Worm (Caenorhabditis elegans) whole organism, L4 larva: Measurements from ENCODE around the gene F40F8.1.

ENCODE experiments used
- D1046.2 ChIP-seq: fragments of 200-800 bp; sonication (Bioruptor generic); IDR thresholded peaks from 2 replicates; pipeline ENCODE4 v1.3.6; 2022; ENCODE audit warnings: missing genetic modification characterization, missing compliant biosample characterization
- F10B5.3 ChIP-seq: sonication (generic microtip); optimal IDR thresholded peaks from 2 replicates; lab custom pipeline; 2016; ENCODE audit warnings: mild to moderate bottlenecking, missing genetic modification characterization, missing compliant biosample characterization
- F26F4.8 ChIP-seq: fragments of 200-800 bp; sonication (Bioruptor generic); conservative IDR thresholded peaks from 2 replicates; pipeline ENCODE4 v1.3.6; 2022; ENCODE audit warnings: missing genetic modification characterization, missing compliant biosample characterization
- F44E2.7 ChIP-seq: fragments of 200-800 bp; sonication (Bioruptor generic); IDR thresholded peaks from 2 replicates; pipeline ENCODE4 v2.1.2; 2022; ENCODE audit warnings: missing genetic modification characterization, missing compliant biosample characterization
- F49E8.2 ChIP-seq: sonication (generic microtip); optimal IDR thresholded peaks from 2 replicates; lab custom pipeline; 2016; ENCODE audit warnings: missing compliant biosample characterization, mild to moderate bottlenecking, missing genetic modification characterization, borderline replicate concordance
- R02D3.7 ChIP-seq: fragments of 150-350 bp; sonication (generic microtip); optimal IDR thresholded peaks from 3 replicates; lab custom pipeline; 2014; ENCODE audit warnings: missing biosample characterization, missing genetic modification characterization
- T26A8.4 ChIP-seq: fragments of 200-800 bp; sonication (Bioruptor generic); IDR thresholded peaks from 2 replicates; pipeline ENCODE4 v1.3.6; 2022; ENCODE audit warnings: missing genetic modification characterization, missing compliant biosample characterization
- Y105C5A.15 ChIP-seq: fragments of 200-800 bp; sonication (Bioruptor generic); IDR thresholded peaks from 2 replicates; pipeline ENCODE4 v1.3.6; 2022; ENCODE audit warnings: missing genetic modification characterization, missing compliant biosample characterization
- ZK546.5 ChIP-seq, 2 experiments: sonication (generic microtip); optimal IDR thresholded peaks; 2 replicates each; lab custom pipeline; 2017; ENCODE audit warnings: missing biosample characterization in 2 of 2, missing genetic modification characterization in 2 of 2
- aha-1 ChIP-seq: fragments of 150-350 bp; peaks from one replicate; lab custom pipeline; 2014; ENCODE audit warnings: missing biosample characterization, missing genetic modification characterization
- ama-1 ChIP-seq: fragments of 150-350 bp; optimal IDR thresholded peaks from 2 replicates; lab custom pipeline; 2014; ENCODE audit warnings: inconsistent platforms, mixed read lengths
- arid-1 ChIP-seq: fragments of 200-800 bp; sonication (Bioruptor generic); conservative IDR thresholded peaks from 2 replicates; pipeline ENCODE4 v1.3.6; 2022; ENCODE audit warnings: missing genetic modification reagents, missing genetic modification characterization, missing compliant biosample characterization
- ceh-20 ChIP-seq: fragments of 200-800 bp; sonication (Bioruptor generic); IDR thresholded peaks from 2 replicates; pipeline ENCODE4 v1.3.6; 2022; ENCODE audit warnings: missing genetic modification reagents, missing genetic modification characterization, missing compliant biosample characterization
- ceh-28 ChIP-seq: fragments of 150-350 bp; optimal IDR thresholded peaks from 2 replicates; lab custom pipeline; 2014; ENCODE audit warnings: missing biosample characterization, missing genetic modification reagents, missing genetic modification characterization
- ceh-32 ChIP-seq: sonication (generic microtip); optimal IDR thresholded peaks from 2 replicates; lab custom pipeline; 2016; ENCODE audit warnings: mild to moderate bottlenecking, missing genetic modification characterization, missing compliant biosample characterization; ENCODE audit not compliant: poor library complexity
- ceh-82 ChIP-seq: sonication (generic microtip); optimal IDR thresholded peaks from 2 replicates; lab custom pipeline; 2017; ENCODE audit warnings: missing biosample characterization, missing genetic modification characterization
- dmd-8 ChIP-seq: fragments of 200-800 bp; sonication (Bioruptor generic); IDR thresholded peaks from 2 replicates; pipeline ENCODE4 v1.3.6; 2022; ENCODE audit warnings: missing genetic modification characterization, missing compliant biosample characterization
- dpl-1 ChIP-seq: fragments of 150-350 bp; optimal IDR thresholded peaks from 2 replicates; lab custom pipeline; 2014; ENCODE audit warnings: missing biosample characterization, missing genetic modification reagents, missing genetic modification characterization
- egl-27 ChIP-seq: sonication (generic microtip); optimal IDR thresholded peaks from 3 replicates; lab custom pipeline; 2017; ENCODE audit warnings: missing biosample characterization, missing genetic modification reagents, missing genetic modification characterization
- egl-43 ChIP-seq: fragments of 200-800 bp; sonication (Bioruptor generic); IDR thresholded peaks from 2 replicates; pipeline ENCODE4 v1.3.6; 2022; ENCODE audit warnings: missing genetic modification reagents, missing genetic modification characterization, missing compliant biosample characterization
- fkh-10 ChIP-seq: fragments of 150-350 bp; optimal IDR thresholded peaks from 2 replicates; lab custom pipeline; 2014; ENCODE audit warnings: missing biosample characterization, missing genetic modification reagents, missing genetic modification characterization
- hif-1 ChIP-seq, 2 experiments: sonication (generic microtip); optimal IDR thresholded peaks; 2 replicates each; lab custom pipeline; 2016 to 2017; ENCODE audit warnings: missing compliant biosample characterization in 2 of 2, missing genetic modification characterization in 2 of 2, missing genetic modification reagents in 2 of 2, missing genotype in 2 of 2, mild to moderate bottlenecking in 1 of 2
- hlh-11 ChIP-seq: fragments of 200-800 bp; sonication (Bioruptor generic); optimal IDR thresholded peaks from 2 replicates; lab custom pipeline; 2018; ENCODE audit warnings: mild to moderate bottlenecking, missing genetic modification characterization, missing compliant biosample characterization
- hmg-1.1 ChIP-seq: fragments of 200-800 bp; sonication (Bioruptor generic); IDR thresholded peaks from 2 replicates; pipeline ENCODE4 v1.3.6; 2022; ENCODE audit warnings: missing genetic modification reagents, missing genetic modification characterization, missing compliant biosample characterization
- lin-1 ChIP-seq: fragments of 200-800 bp; sonication (Bioruptor generic); IDR thresholded peaks from 2 replicates; pipeline ENCODE4 v1.3.6; 2022; ENCODE audit warnings: missing genetic modification reagents, missing genetic modification characterization, missing compliant biosample characterization
- lin-13 ChIP-seq: fragments of 150-350 bp; optimal IDR thresholded peaks from 2 replicates; lab custom pipeline; 2014; ENCODE audit warnings: missing biosample characterization, missing genetic modification reagents, missing genetic modification characterization
- lin-38 ChIP-seq: fragments of 200-800 bp; sonication (Bioruptor generic); IDR thresholded peaks from 2 replicates; pipeline ENCODE4 v1.3.6; 2022; ENCODE audit warnings: missing genetic modification reagents, missing genetic modification characterization, missing compliant biosample characterization
- madf-9 ChIP-seq: fragments of 200-800 bp; sonication (Bioruptor generic); conservative IDR thresholded peaks from 2 replicates; pipeline ENCODE4 v1.3.6; 2022; ENCODE audit warnings: missing genetic modification reagents, missing genetic modification characterization, missing compliant biosample characterization
- mdl-1 ChIP-seq, 2 experiments: fragments of 150-350 bp in 1 of 2; sonication (generic microtip) in 1 of 2; optimal IDR thresholded peaks; 2 replicates each; lab custom pipeline; 2014 to 2017; ENCODE audit warnings: missing biosample characterization in 2 of 2, missing genetic modification characterization in 2 of 2
- mxl-3 ChIP-seq: fragments of 200-800 bp; sonication (Bioruptor generic); optimal IDR thresholded peaks from 2 replicates; lab custom pipeline; 2018; ENCODE audit warnings: mild to moderate bottlenecking, missing genetic modification characterization, missing compliant biosample characterization
- nhr-10 ChIP-seq: fragments of 150-350 bp; optimal IDR thresholded peaks from 2 replicates; lab custom pipeline; 2014; ENCODE audit warnings: missing biosample characterization, missing genetic modification characterization
- nhr-237 ChIP-seq: sonication (generic microtip); optimal IDR thresholded peaks from 2 replicates; lab custom pipeline; 2017; ENCODE audit warnings: missing biosample characterization, missing genetic modification characterization
- nhr-25 ChIP-seq: sonication (generic microtip); optimal IDR thresholded peaks from 2 replicates; lab custom pipeline; 2017; ENCODE audit warnings: missing genetic modification characterization, mild to moderate bottlenecking, missing compliant biosample characterization, antibody characterized with exemption, moderate library complexity, borderline replicate concordance; ENCODE audit not compliant: insufficient read depth
- nhr-28 ChIP-seq: fragments of 150-350 bp; optimal IDR thresholded peaks from 2 replicates; lab custom pipeline; 2014; ENCODE audit warnings: missing biosample characterization, missing genetic modification characterization
- nhr-42 ChIP-seq: fragments of 200-800 bp; sonication (Bioruptor generic); IDR thresholded peaks from 2 replicates; pipeline ENCODE4 v1.3.6; 2022; ENCODE audit warnings: missing genetic modification characterization, missing compliant biosample characterization
- nhr-6 ChIP-seq: fragments of 150-350 bp; optimal IDR thresholded peaks from 2 replicates; lab custom pipeline; 2014; ENCODE audit warnings: missing biosample characterization, missing genetic modification characterization
- pha-4 ChIP-seq, 2 experiments: fragments of 150-350 bp in 1 of 2; fragments of 200-800 bp in 1 of 2; sonication (Bioruptor generic) in 1 of 2; IDR thresholded peaks in 1 of 2; optimal IDR thresholded peaks in 1 of 2; 2 replicates each; pipeline versions ENCODE4 v1.3.6 to Lab custom; 2014 to 2022; ENCODE audit warnings: missing genetic modification characterization in 2 of 2, missing genetic modification reagents in 2 of 2, missing biosample characterization in 1 of 2, missing compliant biosample characterization in 1 of 2
- php-3 ChIP-seq: fragments of 200-800 bp; sonication (Bioruptor generic); IDR thresholded peaks from 2 replicates; pipeline ENCODE4 v1.3.6; 2022; ENCODE audit warnings: missing genetic modification reagents, missing genetic modification characterization, missing compliant biosample characterization
- pqm-1 ChIP-seq: sonication (generic microtip); optimal IDR thresholded peaks from 2 replicates; lab custom pipeline; 2017; ENCODE audit warnings: missing biosample characterization, missing genetic modification characterization
- saeg-2 ChIP-seq: fragments of 200-800 bp; sonication (Bioruptor generic); IDR thresholded peaks from 2 replicates; pipeline ENCODE4 v1.3.6; 2022; ENCODE audit warnings: missing genetic modification reagents, missing genetic modification characterization, missing compliant biosample characterization
- sdz-12 ChIP-seq: fragments of 200-800 bp; sonication (Bioruptor generic); optimal IDR thresholded peaks from 2 replicates; lab custom pipeline; 2018; ENCODE audit warnings: mild to moderate bottlenecking, missing genetic modification characterization, missing compliant biosample characterization
- set-16 ChIP-seq: fragments of 200-800 bp; sonication (Bioruptor generic); IDR thresholded peaks from 2 replicates; pipeline ENCODE4 v1.3.6; 2022; ENCODE audit warnings: missing genetic modification reagents, missing genetic modification characterization, missing compliant biosample characterization
- skn-1 ChIP-seq: fragments of 150-350 bp; optimal IDR thresholded peaks from 2 replicates; lab custom pipeline; 2014; ENCODE audit warnings: missing biosample characterization, missing genetic modification characterization
- spr-1 ChIP-seq: sonication (generic microtip); optimal IDR thresholded peaks from 2 replicates; lab custom pipeline; 2016; ENCODE audit warnings: mild to moderate bottlenecking, missing genetic modification characterization, missing compliant biosample characterization
- tra-1 ChIP-seq: fragments of 200-800 bp; sonication (Bioruptor generic); IDR thresholded peaks from 2 replicates; pipeline ENCODE4 v1.3.6; 2022; ENCODE audit warnings: missing genetic modification reagents, missing genetic modification characterization, missing compliant biosample characterization
- unc-130 ChIP-seq: sonication (generic microtip); optimal IDR thresholded peaks from 2 replicates; lab custom pipeline; 2016; ENCODE audit warnings: missing genetic modification reagents, missing genetic modification characterization, missing compliant biosample characterization
- unc-39 ChIP-seq: sonication (generic microtip); optimal IDR thresholded peaks from 2 replicates; lab custom pipeline; 2017; ENCODE audit warnings: missing biosample characterization, missing genetic modification characterization
- vab-7 ChIP-seq: fragments of 200-800 bp; sonication (Bioruptor generic); IDR thresholded peaks from 2 replicates; pipeline ENCODE4 v1.3.6; 2022; ENCODE audit warnings: missing genetic modification reagents, missing genetic modification characterization, missing compliant biosample characterization
- zag-1 ChIP-seq: fragments of 150-350 bp; optimal IDR thresholded peaks from 2 replicates; lab custom pipeline; 2014; ENCODE audit warnings: missing biosample characterization, missing genetic modification characterization
- zip-11 ChIP-seq: fragments of 200-800 bp; sonication (Bioruptor generic); IDR thresholded peaks from 2 replicates; pipeline ENCODE4 v1.3.6; 2022; ENCODE audit warnings: missing genetic modification characterization, missing compliant biosample characterization
- zip-2 ChIP-seq: fragments of 150-350 bp; optimal IDR thresholded peaks from 2 replicates; lab custom pipeline; 2014; ENCODE audit warnings: missing biosample characterization, missing genetic modification characterization
- ztf-11 ChIP-seq: fragments of 150-350 bp; optimal IDR thresholded peaks from 2 replicates; lab custom pipeline; 2014; ENCODE audit warnings: missing biosample characterization, missing genetic modification characterization

F40F8.1 gene

ce11 chrII:11150976-11151375 is 23.5 kb downstream of the F40F8.1 start (continued):
- no peak for TF ChIP-seq set-16 (GFP tag; lab: Robert Waterston, UW)
- TF ChIP-seq F44E2.7 (GFP tag; lab: Robert Waterston, UW): no peak
- TF ChIP-seq zag-1 (tag; lab: Kevin White, UChicago): no peak
- TF ChIP-seq ceh-20: no peak
- no peak for TF ChIP-seq madf-9 (GFP tag; lab: Robert Waterston, UW)
- TF ChIP-seq ceh-28 (tag; lab: Kevin White, UChicago): no peak
- TF ChIP-seq php-3 (GFP tag; lab: Robert Waterston, UW): peak; percentile 49; the same call in 1 of the 2 replicates
- TF ChIP-seq pqm-1 (tag; lab: Kevin White, UChicago): no peak
- TF ChIP-seq unc-39 (tag; lab: Kevin White, UChicago): no peak
- TF ChIP-seq nhr-237 (tag; lab: Kevin White, UChicago): no peak
- no peak for TF ChIP-seq dpl-1
- no peak for TF ChIP-seq Y105C5A.15
- TF ChIP-seq F49E8.2: no peak
- no peak for TF ChIP-seq arid-1
- peak; percentile 87 for TF ChIP-seq hlh-11 (tag; lab: Kevin White, UChicago)
- no peak for TF ChIP-seq ama-1 (lab: Kevin White, UChicago)
- no peak for TF ChIP-seq ceh-32 (tag; lab: Kevin White, UChicago)
- TF ChIP-seq mxl-3: no peak
- TF ChIP-seq lin-38: 0 out of 2 replicates have a peak, but pooled peaks have one; percentile 25
- no peak for TF ChIP-seq ztf-11
- TF ChIP-seq hif-1 (tag; optimal IDR thresholded peaks at IDR 0.05; lab: Kevin White, UChicago): no peak
- TF ChIP-seq tra-1: peak; percentile 56; the same call in 1 of the 2 replicates
- TF ChIP-seq zip-2 (tag; lab: Kevin White, UChicago): no peak
- no peak for TF ChIP-seq nhr-6 (tag; lab: Kevin White, UChicago)
- no peak for TF ChIP-seq nhr-25 (tag; lab: Kevin White, UChicago)
- TF ChIP-seq ZK546.5 (tag; optimal IDR thresholded peaks at IDR 0.05; lab: Kevin White, UChicago): no peak
- TF ChIP-seq pha-4 (GFP tag; IDR thresholded peaks at IDR 0.05; lab: Robert Waterston, UW): no peak
- TF ChIP-seq pha-4 (tag; optimal IDR thresholded peaks at IDR 0.05; lab: Kevin White, UChicago): no peak
- TF ChIP-seq zip-11 (GFP tag; lab: Robert Waterston, UW): no peak
- TF ChIP-seq T26A8.4: 0 out of 2 replicates have a peak, but pooled peaks have one; percentile 49
- TF ChIP-seq aha-1 (tag; lab: Kevin White, UChicago): peak; percentile 81
- TF ChIP-seq mdl-1 (tag; optimal IDR thresholded peaks at IDR 0.05; lab: Kevin White, UChicago): peak in 1 of 2 experiments; percentile 13
- TF ChIP-seq egl-27 (tag; lab: Kevin White, UChicago): no peak
- TF ChIP-seq sdz-12 (GFP tag; lab: Kevin White, UChicago): no peak
- no peak for TF ChIP-seq lin-13 (GFP tag; lab: Kevin White, UChicago)
- no peak for TF ChIP-seq unc-130 (GFP tag; lab: Kevin White, UChicago)
- no peak for TF ChIP-seq fkh-10 (GFP tag; lab: Kevin White, UChicago)
- no peak for TF ChIP-seq vab-7 (GFP tag; lab: Robert Waterston, UW)
- no peak for TF ChIP-seq nhr-42
- no peak for TF ChIP-seq F26F4.8 (GFP tag; lab: Robert Waterston, UW)
- no peak for TF ChIP-seq spr-1 (tag; lab: Kevin White, UChicago)
- TF ChIP-seq nhr-10 (tag; lab: Kevin White, UChicago): peak; percentile 79
- TF ChIP-seq D1046.2 (GFP tag; lab: Robert Waterston, UW): no peak
- no peak for TF ChIP-seq saeg-2 (GFP tag; lab: Robert Waterston, UW)
- TF ChIP-seq lin-1: no peak; the same call in 1 of the 2 replicates
- no peak for TF ChIP-seq F10B5.3 (tag; lab: Kevin White, UChicago)
- peak; percentile 66 for TF ChIP-seq nhr-28
- TF ChIP-seq R02D3.7 (tag; lab: Kevin White, UChicago): no peak
- TF ChIP-seq egl-43 (GFP tag; lab: Robert Waterston, UW): no peak
- TF ChIP-seq ceh-82 (tag; lab: Kevin White, UChicago): no peak
- TF ChIP-seq hmg-1.1 (GFP tag; lab: Robert Waterston, UW): no peak
- TF ChIP-seq dmd-8 (GFP tag; lab: Robert Waterston, UW): no peak
- no peak for TF ChIP-seq skn-1 (tag; lab: Kevin White, UChicago)
